Worm (Caenorhabditis elegans) whole organism, mixed stage, embryonic: ENCODE data around the gene wht-6.

Source experiments
- M03D4.4 ChIP-seq: sonication (generic microtip); optimal IDR thresholded peaks from 2 replicates; lab custom pipeline; 2017; ENCODE audit warnings: mild to moderate bottlenecking, missing genetic modification characterization, missing compliant biosample characterization
- bed-3 ChIP-seq: fragments of 200-800 bp; sonication (Bioruptor generic); optimal IDR thresholded peaks from 3 replicates; lab custom pipeline; 2018; ENCODE audit warnings: mild to moderate bottlenecking, missing genetic modification characterization, moderate library complexity, missing compliant biosample characterization
- blmp-1 ChIP-seq: fragments of 150-350 bp; optimal IDR thresholded peaks from 2 replicates; lab custom pipeline; 2014; ENCODE audit warnings: missing biosample characterization, missing genetic modification characterization
- ceh-83 ChIP-seq: fragments of 200-800 bp; sonication (Bioruptor generic); optimal IDR thresholded peaks from 2 replicates; lab custom pipeline; 2018; ENCODE audit warnings: mild to moderate bottlenecking, missing genetic modification characterization, missing compliant biosample characterization
- ces-1 ChIP-seq: fragments of 150-350 bp; optimal IDR thresholded peaks from 2 replicates; lab custom pipeline; 2014; ENCODE audit warnings: missing biosample characterization, missing genetic modification reagents, missing genetic modification characterization
- cnd-1 ChIP-seq: fragments of 200-800 bp; sonication (Bioruptor generic); optimal IDR thresholded peaks from 2 replicates; lab custom pipeline; 2018; ENCODE audit warnings: mild to moderate bottlenecking, missing genetic modification characterization, missing compliant biosample characterization
- drap-1 ChIP-seq: fragments of 200-800 bp; sonication (Bioruptor generic); optimal IDR thresholded peaks from 3 replicates; lab custom pipeline; 2018; ENCODE audit warnings: mild to moderate bottlenecking, missing genetic modification characterization, missing compliant biosample characterization
- elt-1 ChIP-seq: sonication (generic microtip); optimal IDR thresholded peaks from 2 replicates; lab custom pipeline; 2017; ENCODE audit warnings: missing genetic modification characterization, mild to moderate bottlenecking, missing compliant biosample characterization, antibody characterized with exemption, moderate library complexity, borderline replicate concordance; ENCODE audit not compliant: insufficient read depth
- elt-3 ChIP-seq: fragments of 150-350 bp; optimal IDR thresholded peaks from 2 replicates; lab custom pipeline; 2014; ENCODE audit warnings: missing biosample characterization, missing genetic modification characterization
- ham-2 ChIP-seq: fragments of 200-800 bp; sonication (Bioruptor generic); optimal IDR thresholded peaks from 2 replicates; lab custom pipeline; 2018; ENCODE audit warnings: mild to moderate bottlenecking, missing genetic modification characterization, missing compliant biosample characterization
- hlh-1 ChIP-seq: fragments of 150-350 bp; optimal IDR thresholded peaks from 2 replicates; lab custom pipeline; 2014; ENCODE audit warnings: missing biosample characterization, missing genetic modification reagents, missing genetic modification characterization
- lin-13 ChIP-seq: fragments of 150-350 bp; optimal IDR thresholded peaks from 2 replicates; lab custom pipeline; 2014; ENCODE audit warnings: missing biosample characterization, missing genetic modification characterization
- lsy-2 ChIP-seq: fragments of 150-350 bp; optimal IDR thresholded peaks from 2 replicates; lab custom pipeline; 2014; ENCODE audit warnings: missing biosample characterization, missing genetic modification characterization
- mab-5 ChIP-seq: fragments of 150-350 bp; optimal IDR thresholded peaks from 2 replicates; lab custom pipeline; 2014; ENCODE audit warnings: missing biosample characterization, missing genetic modification characterization
- mep-1 ChIP-seq: fragments of 150-350 bp; optimal IDR thresholded peaks from 2 replicates; lab custom pipeline; 2017; ENCODE audit warnings: missing biosample characterization, missing genetic modification reagents, missing genetic modification characterization, inconsistent platforms
- mls-2 ChIP-seq: sonication (generic microtip); optimal IDR thresholded peaks from 2 replicates; lab custom pipeline; 2016; ENCODE audit warnings: mild to moderate bottlenecking, missing genetic modification characterization, moderate library complexity, missing compliant biosample characterization
- nhr-12 ChIP-seq: fragments of 150-350 bp; optimal IDR thresholded peaks from 2 replicates; lab custom pipeline; 2014; ENCODE audit warnings: missing biosample characterization, missing genetic modification characterization
- nhr-2 ChIP-seq: fragments of 150-350 bp; optimal IDR thresholded peaks from 2 replicates; lab custom pipeline; 2014; ENCODE audit warnings: missing biosample characterization, missing genetic modification characterization
- nhr-237 ChIP-seq: fragments of 150-350 bp; optimal IDR thresholded peaks from 2 replicates; lab custom pipeline; 2014; ENCODE audit warnings: missing biosample characterization, missing genetic modification characterization
- nhr-28 ChIP-seq: fragments of 150-350 bp; optimal IDR thresholded peaks from 2 replicates; lab custom pipeline; 2014; ENCODE audit warnings: missing biosample characterization, missing genetic modification characterization
- nhr-76 ChIP-seq: sonication (generic microtip); optimal IDR thresholded peaks from 2 replicates; lab custom pipeline; 2017; ENCODE audit warnings: missing biosample characterization, missing genetic modification characterization
- pha-4 ChIP-seq: fragments of 150-350 bp; optimal IDR thresholded peaks from 2 replicates; lab custom pipeline; 2018; ENCODE audit warnings: missing biosample characterization, missing genetic modification reagents, missing genetic modification characterization
- sem-2 ChIP-seq: fragments of 200-800 bp; sonication (Bioruptor generic); optimal IDR thresholded peaks from 2 replicates; lab custom pipeline; 2018; ENCODE audit warnings: mild to moderate bottlenecking, missing genetic modification characterization, missing compliant biosample characterization
- snpc-4 ChIP-seq: fragments of 150-350 bp; optimal IDR thresholded peaks from 2 replicates; lab custom pipeline; 2014; ENCODE audit warnings: missing biosample characterization, missing genetic modification characterization
- sptf-1 ChIP-seq: sonication (generic microtip); optimal IDR thresholded peaks from 2 replicates; lab custom pipeline; 2017; ENCODE audit warnings: mild to moderate bottlenecking, missing genetic modification characterization, moderate library complexity, missing compliant biosample characterization
- tbx-8 ChIP-seq: fragments of 200-800 bp; sonication (Bioruptor generic); optimal IDR thresholded peaks from 2 replicates; lab custom pipeline; 2018; ENCODE audit warnings: mild to moderate bottlenecking, missing genetic modification characterization, moderate library complexity, missing compliant biosample characterization
- unc-120 ChIP-seq: sonication (generic microtip); optimal IDR thresholded peaks from 2 replicates; lab custom pipeline; 2017; ENCODE audit warnings: missing genetic modification characterization, missing compliant biosample characterization; ENCODE audit not compliant: poor library complexity, severe bottlenecking
- unc-39 ChIP-seq: fragments of 150-350 bp; optimal IDR thresholded peaks from 2 replicates; lab custom pipeline; 2014; ENCODE audit warnings: missing biosample characterization, missing genetic modification characterization
- unc-62 ChIP-seq: fragments of 150-350 bp; optimal IDR thresholded peaks from 2 replicates; lab custom pipeline; 2014; ENCODE audit warnings: missing biosample characterization, missing genetic modification reagents, missing genetic modification characterization
- zip-8 ChIP-seq: fragments of 150-350 bp; optimal IDR thresholded peaks from 2 replicates; lab custom pipeline; 2014; ENCODE audit warnings: missing biosample characterization, missing genetic modification characterization
- ztf-11 ChIP-seq: fragments of 150-350 bp; optimal IDR thresholded peaks from 2 replicates; lab custom pipeline; 2014; ENCODE audit warnings: missing biosample characterization, missing genetic modification characterization

wht-6 gene

DNA sequence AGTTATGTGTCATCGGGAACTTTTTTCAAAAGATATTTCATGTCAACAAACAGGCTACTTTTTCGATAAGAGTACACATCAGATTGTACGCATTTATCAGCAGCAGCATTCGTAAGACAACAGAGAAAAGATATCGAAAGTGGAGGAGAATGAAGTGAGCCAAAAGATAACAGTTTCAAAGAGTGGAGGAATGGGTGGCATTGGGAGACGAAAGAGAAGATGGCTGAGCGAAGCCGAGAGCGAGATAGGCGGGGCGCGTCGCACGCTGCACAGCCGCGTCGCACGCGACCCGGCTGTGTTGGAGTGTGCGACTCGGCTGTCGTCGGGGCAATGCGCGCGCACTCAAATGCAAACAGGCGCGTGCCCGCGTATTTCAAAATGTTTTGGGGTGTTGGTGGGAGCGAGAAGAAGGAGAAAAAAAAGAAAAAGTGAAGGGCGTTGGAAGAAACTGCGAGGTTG is 7.4 kb upstream of the wht-6 start:
- TF ChIP-seq pha-4 (tag; lab: Kevin White, UChicago) (peak; percentile 39), unc-39 (no peak), M03D4.4 (tag; lab: Kevin White, UChicago) (peak; percentile 64), lin-13 (no peak), elt-1 (tag; lab: Kevin White, UChicago) (no peak), hlh-1 (tag; lab: Kevin White, UChicago) (peak; percentile 46), sem-2 (GFP tag; lab: Kevin White, UChicago) (no peak), nhr-12 (tag; lab: Kevin White, UChicago) (no peak), ham-2 (peak; percentile 27), sptf-1 (tag; lab: Kevin White, UChicago) (peak; percentile 66), unc-120 (peak; percentile 72), ztf-11 (tag; lab: Kevin White, UChicago) (no peak), drap-1 (peak; percentile 22), nhr-237 (tag; lab: Kevin White, UChicago) (peak; percentile 48)

DNA sequence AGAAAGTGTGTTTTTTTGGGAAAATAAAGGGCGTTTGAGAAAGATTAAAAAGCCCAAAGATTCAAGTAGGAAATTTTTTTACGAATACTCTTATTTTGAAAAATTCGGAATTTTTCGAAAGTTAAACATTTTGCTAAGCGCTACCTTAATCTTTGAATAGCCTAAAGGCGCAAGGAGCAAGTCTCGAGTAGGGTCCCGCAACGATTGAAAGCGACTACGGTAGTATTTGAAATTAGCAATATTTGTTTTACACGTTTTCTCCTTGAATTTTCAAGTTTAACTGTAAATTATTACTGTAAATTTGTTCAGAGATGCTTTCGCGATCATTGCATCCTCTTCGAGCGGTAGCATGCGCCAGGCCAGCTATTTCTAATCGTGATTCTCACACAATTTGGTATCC is 6.6 kb upstream of the wht-6 start, which contains the start of gene nduf-2.2:
Gene nduf-2.2 (plus strand): TSS at position 310 of the 400 bp plus-strand sequence.
- TF ChIP-seq tbx-8 (GFP tag; lab: Kevin White, UChicago), result no peak
- TF ChIP-seq elt-3 (tag; lab: Kevin White, UChicago), result no peak
- no peak for TF ChIP-seq lsy-2 (tag; lab: Kevin White, UChicago)
- TF ChIP-seq unc-62 (GFP tag; lab: Kevin White, UChicago), result no peak
- TF ChIP-seq sem-2 (GFP tag; lab: Kevin White, UChicago), result no peak
- no peak for TF ChIP-seq blmp-1 (tag; lab: Kevin White, UChicago)
- no peak for TF ChIP-seq mep-1 (tag; lab: Kevin White, UChicago)
- no peak for TF ChIP-seq nhr-28 (tag; lab: Kevin White, UChicago)
- no peak for TF ChIP-seq cnd-1 (tag; lab: Kevin White, UChicago)
- no peak for TF ChIP-seq nhr-237 (tag; lab: Kevin White, UChicago)
- TF ChIP-seq lin-13, result no peak
- TF ChIP-seq unc-120, result no peak
- no peak for TF ChIP-seq hlh-1 (tag; lab: Kevin White, UChicago)
- no peak for TF ChIP-seq snpc-4 (tag; lab: Kevin White, UChicago)
- no peak for TF ChIP-seq nhr-76 (tag; lab: Kevin White, UChicago)
- no peak for TF ChIP-seq bed-3 (GFP tag; lab: Kevin White, UChicago)
- no peak for TF ChIP-seq unc-39
- no peak for TF ChIP-seq mab-5
- TF ChIP-seq mls-2 (tag; lab: Kevin White, UChicago), result no peak

DNA sequence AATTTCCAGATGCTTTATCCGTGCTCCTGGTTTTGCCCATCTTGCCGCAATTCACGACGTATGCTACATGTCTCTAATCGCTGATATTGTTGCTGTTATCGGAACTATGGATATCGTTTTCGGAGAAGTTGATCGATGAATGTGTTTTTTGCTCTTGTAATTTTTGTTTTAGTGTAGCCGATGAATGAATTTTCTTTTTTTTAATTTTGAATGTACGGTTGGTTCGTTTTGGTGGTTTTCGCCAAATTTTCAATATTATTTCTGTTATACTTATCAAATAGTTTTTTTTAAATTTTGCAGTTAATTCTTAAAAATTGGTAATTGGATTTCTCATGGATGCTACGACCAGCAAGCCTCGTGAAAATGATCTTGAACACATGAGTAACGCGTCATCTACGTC is 4.5 kb upstream of the wht-6 start, which contains the start of gene T26A5.2:
Gene T26A5.2 (plus strand): TSS at position 301 of the 400 bp plus-strand sequence.
- TF ChIP-seq nhr-28 (tag; lab: Kevin White, UChicago) (no peak), ces-1 (GFP tag; lab: Kevin White, UChicago) (no peak), hlh-1 (tag; lab: Kevin White, UChicago) (no peak), unc-39 (no peak)

DNA sequence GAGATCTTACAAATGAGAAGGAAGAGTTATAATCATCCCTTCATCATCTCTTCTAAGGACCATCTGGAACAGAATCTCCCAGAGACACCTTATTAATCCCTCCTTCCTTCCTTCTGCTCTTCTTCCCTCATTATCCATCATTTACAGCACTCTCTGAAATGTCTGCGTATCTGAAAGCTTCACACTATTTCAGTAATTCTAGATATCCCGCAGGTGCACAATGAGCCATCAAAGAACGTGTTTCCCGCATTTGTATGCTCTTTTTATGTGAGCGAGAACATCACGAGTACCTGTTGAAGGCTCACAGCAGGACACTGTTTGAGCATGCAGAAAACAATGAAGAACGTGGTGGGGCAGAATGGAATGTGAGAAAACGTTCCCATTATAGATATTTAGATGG is 4.8 kb downstream of the wht-6 start:
- TF ChIP-seq nhr-2 (peak; percentile 65), lin-13 (no peak), elt-1 (tag; lab: Kevin White, UChicago) (peak; percentile 51)

DNA sequence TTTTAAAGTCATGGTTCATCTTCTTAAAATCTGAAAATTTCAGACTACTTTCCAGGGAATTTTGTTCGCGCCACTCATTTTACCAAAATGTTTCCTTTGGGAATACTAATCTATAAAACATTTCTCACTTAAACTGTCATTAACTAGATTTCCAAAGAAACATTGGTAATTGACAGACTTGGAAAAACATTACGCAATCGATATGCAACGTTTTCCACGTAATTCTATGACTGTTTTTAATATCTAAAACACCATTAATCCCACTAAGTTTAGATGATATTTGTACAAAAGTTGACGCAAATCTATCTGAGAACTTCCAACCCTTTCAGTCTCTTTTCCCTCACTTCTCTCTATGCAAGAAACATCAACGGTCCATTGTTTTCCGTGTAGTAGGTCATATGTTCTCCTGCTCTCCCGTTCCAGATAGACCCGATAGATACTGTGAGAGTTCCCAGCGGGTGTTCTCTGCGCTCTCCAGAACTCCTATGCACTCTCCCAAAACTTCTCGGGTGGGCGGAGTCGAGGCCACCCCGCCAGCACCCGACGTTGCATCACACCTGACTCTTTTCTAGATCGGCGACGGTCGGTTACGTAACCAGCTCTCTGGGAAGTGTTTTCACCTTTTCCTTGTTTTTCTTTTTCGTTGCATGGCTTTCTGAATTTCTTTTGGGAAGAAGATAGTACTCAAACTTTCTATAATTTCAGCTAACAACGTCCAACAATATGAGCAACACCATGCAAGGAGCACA is 6.9 kb downstream of the wht-6 start, which contains the start of gene zip-8:
Gene zip-8 (plus strand): TSS at position 700 of the 749 bp plus-strand sequence.
- TF ChIP-seq ceh-83 (GFP tag; lab: Kevin White, UChicago), result no peak
- TF ChIP-seq zip-8, result peak; percentile 98
